Fruit fly (Drosophila melanogaster): ENCODE results near the gene Tl.

Gene Tl

dm6 chr3R:26859228-26859627 is 60.4 kb downstream of the Tl start (continued):
- TF ChIP-seq fd96Cb (tag; optimal IDR thresholded peaks at IDR 0.05): peak; percentile 16
- TF ChIP-seq CG8281 (tag; optimal IDR thresholded peaks at IDR 0.05): no peak
- TF ChIP-seq Taf1 (GFP tag; IDR thresholded peaks at IDR 0.05): peak; percentile 45
- no peak for TF ChIP-seq pita (GFP tag; optimal IDR thresholded peaks at IDR 0.05)
- peak; percentile 37 for TF ChIP-seq tin (GFP tag; optimal IDR thresholded peaks at IDR 0.05)
- no peak for TF ChIP-seq danr (GFP tag; IDR thresholded peaks at IDR 0.05)
- TF ChIP-seq wdn (GFP tag; IDR thresholded peaks at IDR 0.05): no peak
- TF ChIP-seq CG13624 (GFP tag; optimal IDR thresholded peaks at IDR 0.05): no peak
- TF ChIP-seq CG4617 (GFP tag; optimal IDR thresholded peaks at IDR 0.05; ENCODE audit: borderline replicate concordance): no peak
- peak; percentile 79 for TF ChIP-seq CG18599 (GFP tag; optimal IDR thresholded peaks at IDR 0.05)
- peak; percentile 34; the same call in 1 of the 2 replicates for TF ChIP-seq esg (GFP tag; conservative IDR thresholded peaks at IDR 0.05)
- no peak for TF ChIP-seq run (tag; optimal IDR thresholded peaks at IDR 0.05)
- no peak for TF ChIP-seq CG5953 (GFP tag; IDR thresholded peaks at IDR 0.05)
- TF ChIP-seq fru (optimal IDR thresholded peaks at IDR 0.05): no peak
- peak; percentile 19 for TF ChIP-seq scrt (GFP tag; optimal IDR thresholded peaks at IDR 0.05)
- no peak for TF ChIP-seq chn (GFP tag; optimal IDR thresholded peaks at IDR 0.05)
- TF ChIP-seq gce (GFP tag; IDR thresholded peaks at IDR 0.05): peak; percentile 75; the same call in 1 of the 3 replicates
- no peak for TF ChIP-seq amos (GFP tag; IDR thresholded peaks at IDR 0.05; ENCODE audit: partially characterized antibody)
- no peak for TF ChIP-seq hth (optimal IDR thresholded peaks at IDR 0.05)
- TF ChIP-seq ftz-f1 (GFP tag; optimal IDR thresholded peaks at IDR 0.05): no peak
- no peak for TF ChIP-seq yki (optimal IDR thresholded peaks at IDR 0.05)
- peak; percentile 13; the same call in 1 of the 2 replicates for TF ChIP-seq CG31224 (GFP tag; IDR thresholded peaks at IDR 0.05)
- TF ChIP-seq CG11247 (GFP tag; IDR thresholded peaks at IDR 0.05): peak; percentile 34; the same call in 1 of the 2 replicates
- TF ChIP-seq prd (optimal IDR thresholded peaks at IDR 0.05): no peak
- TF ChIP-seq prd (GFP tag; IDR thresholded peaks at IDR 0.05): peak; percentile 79
- peak; percentile 36 for TF ChIP-seq lilli (GFP tag; optimal IDR thresholded peaks at IDR 0.05)
- peak; percentile 12 for TF ChIP-seq CG18619 (GFP tag; optimal IDR thresholded peaks at IDR 0.05)
- TF ChIP-seq Awh (GFP tag; IDR thresholded peaks at IDR 0.05): peak; percentile 82
- TF ChIP-seq Neu2 (GFP tag; optimal IDR thresholded peaks at IDR 0.05; ENCODE audit: borderline replicate concordance): no peak
- TF ChIP-seq ewg (GFP tag; optimal IDR thresholded peaks at IDR 0.05): peak; percentile 9
- TF ChIP-seq maf-S (GFP tag; optimal IDR thresholded peaks at IDR 0.05): no peak
- no peak for TF ChIP-seq Sry-β (GFP tag; optimal IDR thresholded peaks at IDR 0.05)
- TF ChIP-seq E2f2 (GFP tag; IDR thresholded peaks at IDR 0.05): peak; percentile 16; the same call in 1 of the 2 replicates
- no peak for TF ChIP-seq Stat92E (GFP tag; optimal IDR thresholded peaks at IDR 0.05)
- TF ChIP-seq az2 (GFP tag; optimal IDR thresholded peaks at IDR 0.05): peak; percentile 8
- TF ChIP-seq CG7963 (GFP tag; IDR thresholded peaks at IDR 0.05; ENCODE audit: partially characterized antibody): no peak
- no peak for TF ChIP-seq so (GFP tag; IDR thresholded peaks at IDR 0.05)
- TF ChIP-seq sens-2 (GFP tag; IDR thresholded peaks at IDR 0.05): no peak
- no peak for TF ChIP-seq fd102C (GFP tag; optimal IDR thresholded peaks at IDR 0.05)
- TF ChIP-seq ro (GFP tag; IDR thresholded peaks at IDR 0.05): peak; percentile 59; the same call in 1 of the 2 replicates
- TF ChIP-seq CG11093 (GFP tag; IDR thresholded peaks at IDR 0.05): 0 out of 3 replicates have a peak, but pooled peaks have one; percentile 23
- TF ChIP-seq Vsx1 (GFP tag; optimal IDR thresholded peaks at IDR 0.05): no peak
- TF ChIP-seq ind (GFP tag; optimal IDR thresholded peaks at IDR 0.05): peak; percentile 13
- no peak for TF ChIP-seq emc (GFP tag; optimal IDR thresholded peaks at IDR 0.05)
- TF ChIP-seq Six4 (GFP tag; optimal IDR thresholded peaks at IDR 0.05): no peak
- peak in 1 of 2 experiments; percentile 68 for TF ChIP-seq eve (GFP tag; optimal IDR thresholded peaks at IDR 0.05)
- no peak for TF ChIP-seq gfzf (GFP tag; optimal IDR thresholded peaks at IDR 0.05)
- 0 out of 3 replicates have a peak, but pooled peaks have one; percentile 38 for TF ChIP-seq ci (GFP tag; IDR thresholded peaks at IDR 0.05)
- TF ChIP-seq CG8359 (GFP tag; optimal IDR thresholded peaks at IDR 0.05; ENCODE audit: borderline replicate concordance): no peak
- no peak for TF ChIP-seq salm (tag; optimal IDR thresholded peaks at IDR 0.05)
- TF ChIP-seq crc (GFP tag; optimal IDR thresholded peaks at IDR 0.05): peak; percentile 62
- TF ChIP-seq vnd (GFP tag; IDR thresholded peaks at IDR 0.05; ENCODE audit: partially characterized antibody): no peak
